Fruit fly (Drosophila melanogaster) ovary, adult (tissue): ENCODE measurements around the gene TpnC25D.

ENCODE experiments used
- CG17801 ChIP-seq: fragments of 200-800 bp; optimal IDR thresholded peaks from 2 replicates; lab custom pipeline; 2019; ENCODE audit warnings: missing biosample characterization, mild to moderate bottlenecking, missing genetic modification characterization, moderate library complexity; ENCODE audit not compliant: partially characterized antibody

TpnC25D gene

dm6 chr2L:5261223-5261984 is 44.9 kb downstream of the TpnC25D start:
- no peak for TF ChIP-seq CG17801 (GFP tag; lab: Kevin White, UChicago)

dm6 chr2L:5263343-5264051 is 47.0 kb downstream of the TpnC25D start, which contains the start of gene Cyp4ac1:
Cyp4ac1 (plus strand) TSS chr2L:5264001.
- no peak for TF ChIP-seq CG17801 (GFP tag; lab: Kevin White, UChicago)

dm6 chr2L:5264157-5264556 is 47.7 kb downstream of the TpnC25D start:
- TF ChIP-seq CG17801 (GFP tag; lab: Kevin White, UChicago), result no peak

dm6 chr2L:5266092-5266491 is 49.6 kb downstream of the TpnC25D start, which contains the start of gene Cyp4ac2:
Cyp4ac2 (plus strand) TSS chr2L:5266392.
- TF ChIP-seq CG17801 (GFP tag; lab: Kevin White, UChicago), result no peak

- TF ChIP-seq CG17801 (GFP tag; lab: Kevin White, UChicago), result no peak
These were observed 51.7 kb downstream of the TpnC25D start, which contains the start of gene Cyp4ac3 for dm6 chr2L:5268198-5268597. Cyp4ac3 (plus strand) TSS chr2L:5268498.
